Fruit fly (Drosophila melanogaster) whole organism, embryonic: ENCODE results near the gene ago.

Source experiments
- Atf-2 ChIP-seq: fragments of 200-800 bp; sonication (Bioruptor generic); optimal IDR thresholded peaks from 2 replicates; lab custom pipeline; 2016; ENCODE audit warnings: missing biosample characterization, missing genetic modification characterization
- Bdp1 ChIP-seq: fragments of 200-800 bp; sonication (Bioruptor generic); optimal IDR thresholded peaks from 3 replicates; lab custom pipeline; 2016; ENCODE audit warnings: missing biosample characterization, missing genetic modification characterization
- Bteb2 ChIP-seq: fragments of 200-800 bp; sonication (Bioruptor generic); optimal IDR thresholded peaks from 2 replicates; lab custom pipeline; 2016; ENCODE audit warnings: missing biosample characterization, missing genetic modification characterization
- C15 ChIP-seq: fragments of 200-800 bp; sonication (Bioruptor generic); IDR thresholded peaks from 3 replicates; pipeline ENCODE4 v1.3.6; 2022; ENCODE audit warnings: missing biosample characterization, missing genetic modification characterization
- CG15011 ChIP-seq: fragments of 200-800 bp; sonication (Bioruptor generic); optimal IDR thresholded peaks from 3 replicates; lab custom pipeline; 2018; ENCODE audit warnings: missing biosample characterization, mild to moderate bottlenecking, missing genetic modification characterization
- CG3281 ChIP-seq: fragments of 200-800 bp; sonication (Bioruptor generic); optimal IDR thresholded peaks from 3 replicates; lab custom pipeline; 2017; ENCODE audit warnings: missing biosample characterization, mild to moderate bottlenecking, missing genetic modification characterization
- CG3838 ChIP-seq: fragments of 200-800 bp; sonication (Bioruptor generic); optimal IDR thresholded peaks from 3 replicates; lab custom pipeline; 2016; ENCODE audit warnings: missing biosample characterization, missing genetic modification characterization
- CG7372 ChIP-seq: fragments of 200-800 bp; sonication (Bioruptor generic); IDR thresholded peaks from 2 replicates; pipeline ENCODE4 v1.3.6; 2022; ENCODE audit warnings: missing biosample characterization, missing genetic modification characterization
- CG7928 ChIP-seq: fragments of 200-800 bp; sonication (Bioruptor generic); optimal IDR thresholded peaks from 2 replicates; lab custom pipeline; 2017; ENCODE audit warnings: missing biosample characterization, mild to moderate bottlenecking, missing genetic modification characterization
- CG8924 ChIP-seq: fragments of 200-800 bp; optimal IDR thresholded peaks from 3 replicates; lab custom pipeline; 2019; ENCODE audit warnings: missing biosample characterization, mild to moderate bottlenecking, missing genetic modification characterization, moderate library complexity
- CG9437 ChIP-seq: fragments of 200-800 bp; sonication (Bioruptor generic); optimal IDR thresholded peaks from 2 replicates; lab custom pipeline; 2018; ENCODE audit warnings: missing biosample characterization, mild to moderate bottlenecking, missing genetic modification characterization
- CG9797 ChIP-seq: fragments of 200-800 bp; sonication (Bioruptor generic); optimal IDR thresholded peaks from 3 replicates; lab custom pipeline; 2018; ENCODE audit warnings: missing biosample characterization, mild to moderate bottlenecking, missing genetic modification characterization
- CrebB ChIP-seq: fragments of 200-800 bp; sonication (Bioruptor generic); optimal IDR thresholded peaks from 3 replicates; lab custom pipeline; 2018; ENCODE audit warnings: missing biosample characterization, mild to moderate bottlenecking, missing genetic modification characterization
- ERR ChIP-seq: fragments of 200-800 bp; sonication (Bioruptor generic); optimal IDR thresholded peaks from 2 replicates; lab custom pipeline; 2016; ENCODE audit warnings: missing biosample characterization, missing genetic modification characterization
- HLH3B ChIP-seq: fragments of 200-800 bp; sonication (Bioruptor generic); IDR thresholded peaks from 2 replicates; pipeline ENCODE4 v1.3.6; 2022; ENCODE audit warnings: missing biosample characterization, missing genetic modification characterization
- Hmx ChIP-seq: fragments of 200-800 bp; sonication (Bioruptor generic); optimal IDR thresholded peaks from 2 replicates; lab custom pipeline; 2016; ENCODE audit warnings: missing biosample characterization, missing genetic modification characterization
- Hr78 ChIP-seq, 2 experiments: fragments of 200-800 bp in 1 of 2; fragments of >200 bp in 1 of 2; sonication (Bioruptor generic) in 1 of 2; optimal IDR thresholded peaks; 2 replicates each; lab custom pipeline; 2017 to 2019; ENCODE audit warnings: missing biosample characterization in 2 of 2, missing genetic modification characterization in 2 of 2, mild to moderate bottlenecking in 1 of 2, moderate library complexity in 1 of 2
- MBD-R2 ChIP-seq: fragments of 200-800 bp; sonication (Bioruptor generic); IDR thresholded peaks from 2 replicates; pipeline ENCODE4 v1.3.6; 2022; ENCODE audit warnings: missing biosample characterization, missing genetic modification characterization
- MTF-1 ChIP-seq: fragments of 200-800 bp; sonication (Bioruptor generic); optimal IDR thresholded peaks from 2 replicates; lab custom pipeline; 2018; ENCODE audit warnings: missing biosample characterization, mild to moderate bottlenecking, missing genetic modification characterization, borderline replicate concordance
- Med ChIP-seq: fragments of 200-800 bp; sonication (Bioruptor generic); peaks from one replicate; lab custom pipeline; 2016; ENCODE audit warnings: missing biosample characterization, missing genetic modification characterization, mild to moderate bottlenecking, inconsistent platforms, moderate library complexity
- Mes4 ChIP-seq: fragments of 200-800 bp; sonication (Bioruptor generic); optimal IDR thresholded peaks from 2 replicates; lab custom pipeline; 2016; ENCODE audit warnings: missing biosample characterization, missing genetic modification characterization
- Mrtf ChIP-seq: fragments of 200-800 bp; sonication (Bioruptor generic); IDR thresholded peaks from 3 replicates; pipeline ENCODE4 v1.3.6; 2022; ENCODE audit warnings: missing biosample characterization, missing genetic modification characterization
- NFAT ChIP-seq: fragments of 200-800 bp; sonication (Bioruptor generic); IDR thresholded peaks from 2 replicates; pipeline ENCODE4 v1.3.6; 2022; ENCODE audit warnings: missing biosample characterization, missing genetic modification characterization
- Nf-YC ChIP-seq: fragments of 200-800 bp; optimal IDR thresholded peaks from 3 replicates; lab custom pipeline; 2019; ENCODE audit warnings: missing biosample characterization, mild to moderate bottlenecking, missing genetic modification characterization, moderate library complexity
- Opbp ChIP-seq: fragments of 200-800 bp; sonication (Bioruptor generic); IDR thresholded peaks from 3 replicates; pipeline ENCODE4 v1.3.6; 2022; ENCODE audit warnings: missing biosample characterization, missing genetic modification characterization; ENCODE audit not compliant: partially characterized antibody
- Six4 ChIP-seq: fragments of 200-800 bp; sonication (Bioruptor generic); optimal IDR thresholded peaks from 2 replicates; lab custom pipeline; 2016; ENCODE audit warnings: missing biosample characterization, missing genetic modification characterization
- Sox100B ChIP-seq: fragments of 200-800 bp; sonication (Bioruptor generic); optimal IDR thresholded peaks from 3 replicates; lab custom pipeline; 2018; ENCODE audit warnings: missing biosample characterization, mild to moderate bottlenecking, missing genetic modification characterization
- al ChIP-seq: fragments of 200-800 bp; sonication (Bioruptor generic); IDR thresholded peaks from 2 replicates; pipeline ENCODE4 v1.3.6; 2022; ENCODE audit warnings: missing biosample characterization, missing genetic modification characterization
- br ChIP-seq: fragments of >200 bp; optimal IDR thresholded peaks from 2 replicates; lab custom pipeline; 2017
- chinmo ChIP-seq: fragments of 200-800 bp; sonication (Bioruptor generic); IDR thresholded peaks from 4 replicates; pipeline ENCODE4 v1.3.6; 2022; ENCODE audit warnings: missing biosample characterization, missing genetic modification characterization; ENCODE audit not compliant: partially characterized antibody
- corto ChIP-seq: fragments of 200-800 bp; sonication (Bioruptor generic); optimal IDR thresholded peaks from 2 replicates; lab custom pipeline; 2016; ENCODE audit warnings: missing biosample characterization, mild to moderate bottlenecking, missing genetic modification characterization, moderate library complexity
- dati ChIP-seq: fragments of 200-800 bp; sonication (Bioruptor generic); IDR thresholded peaks from 2 replicates; pipeline ENCODE4 v1.3.6; 2022; ENCODE audit warnings: missing biosample characterization, missing genetic modification characterization
- disco-r ChIP-seq: fragments of 200-800 bp; sonication (Bioruptor generic); optimal IDR thresholded peaks from 2 replicates; lab custom pipeline; 2016; ENCODE audit warnings: missing biosample characterization, missing genetic modification characterization
- dysf ChIP-seq: fragments of 200-800 bp; sonication (Bioruptor generic); IDR thresholded peaks from 3 replicates; pipeline ENCODE4 v1.3.6; 2022; ENCODE audit warnings: missing biosample characterization, missing genetic modification characterization
- fd96Cb ChIP-seq: fragments of 200-800 bp; sonication (Bioruptor generic); optimal IDR thresholded peaks from 2 replicates; lab custom pipeline; 2018; ENCODE audit warnings: missing biosample characterization, mild to moderate bottlenecking, missing genetic modification characterization, moderate library complexity
- grn ChIP-seq: fragments of 200-800 bp; sonication (Bioruptor generic); optimal IDR thresholded peaks from 3 replicates; lab custom pipeline; 2017; ENCODE audit warnings: missing biosample characterization, missing genetic modification characterization
- gsb ChIP-seq: fragments of 200-800 bp; sonication (Bioruptor generic); IDR thresholded peaks from 2 replicates; pipeline ENCODE4 v1.3.6; 2022; ENCODE audit warnings: missing biosample characterization, missing genetic modification characterization
- hkb ChIP-seq, 2 experiments: fragments of 200-800 bp in 1 of 2; fragments of >200 bp in 1 of 2; sonication (Bioruptor generic) in 1 of 2; IDR thresholded peaks in 1 of 2; optimal IDR thresholded peaks in 1 of 2; 2 replicates each; pipeline versions ENCODE4 v1.3.6 to Lab custom; 2017 to 2022; ENCODE audit warnings: missing biosample characterization in 1 of 2, missing genetic modification characterization in 1 of 2
- ind ChIP-seq: fragments of 200-800 bp; sonication (Bioruptor generic); optimal IDR thresholded peaks from 3 replicates; lab custom pipeline; 2016; ENCODE audit warnings: missing biosample characterization, missing genetic modification characterization
- mld ChIP-seq: fragments of 200-800 bp; sonication (Bioruptor generic); IDR thresholded peaks from 3 replicates; pipeline ENCODE4 v1.3.6; 2022; ENCODE audit warnings: missing biosample characterization, missing genetic modification characterization; ENCODE audit not compliant: partially characterized antibody
- nerfin-1 ChIP-seq: fragments of 200-800 bp; sonication (Bioruptor generic); optimal IDR thresholded peaks from 3 replicates; lab custom pipeline; 2019; ENCODE audit warnings: missing biosample characterization, mild to moderate bottlenecking, missing genetic modification characterization, moderate library complexity
- org-1 ChIP-seq: fragments of 200-800 bp; sonication (Bioruptor generic); optimal IDR thresholded peaks from 2 replicates; lab custom pipeline; 2017; ENCODE audit warnings: missing biosample characterization, missing genetic modification characterization
- pb ChIP-seq: fragments of 200-800 bp; sonication (Bioruptor generic); optimal IDR thresholded peaks from 3 replicates; lab custom pipeline; 2016; ENCODE audit warnings: missing biosample characterization, missing genetic modification characterization
- pho ChIP-seq: fragments of 200-800 bp; sonication (Bioruptor generic); optimal IDR thresholded peaks from 2 replicates; lab custom pipeline; 2016; ENCODE audit warnings: missing biosample characterization, missing genetic modification characterization
- sob ChIP-seq: fragments of 200-800 bp; sonication (Bioruptor generic); IDR thresholded peaks from 2 replicates; pipeline ENCODE4 v1.3.6; 2022; ENCODE audit warnings: missing biosample characterization, missing genetic modification characterization
- stc ChIP-seq: fragments of 200-800 bp; sonication (Bioruptor generic); IDR thresholded peaks from 2 replicates; pipeline ENCODE4 v1.3.6; 2022; ENCODE audit warnings: missing biosample characterization, missing genetic modification characterization
- toy ChIP-seq: fragments of 200-800 bp; sonication (Bioruptor generic); IDR thresholded peaks from 2 replicates; pipeline ENCODE4 v1.3.6; 2022; ENCODE audit warnings: missing biosample characterization, missing genetic modification characterization
- ttk ChIP-seq: fragments of 200-800 bp; sonication (Bioruptor generic); IDR thresholded peaks from 2 replicates; pipeline ENCODE4 v2.1.2; 2022; ENCODE audit warnings: missing biosample characterization, missing genetic modification characterization
- zen2 ChIP-seq: fragments of 200-800 bp; sonication (Bioruptor generic); IDR thresholded peaks from 3 replicates; pipeline ENCODE4 v1.3.6; 2022; ENCODE audit warnings: missing biosample characterization, missing genetic modification characterization; ENCODE audit not compliant: partially characterized antibody
- zfh2 ChIP-seq: fragments of 200-800 bp; sonication (Bioruptor generic); optimal IDR thresholded peaks from 2 replicates; lab custom pipeline; 2016; ENCODE audit warnings: missing biosample characterization, missing genetic modification characterization

The ago gene

DNA sequence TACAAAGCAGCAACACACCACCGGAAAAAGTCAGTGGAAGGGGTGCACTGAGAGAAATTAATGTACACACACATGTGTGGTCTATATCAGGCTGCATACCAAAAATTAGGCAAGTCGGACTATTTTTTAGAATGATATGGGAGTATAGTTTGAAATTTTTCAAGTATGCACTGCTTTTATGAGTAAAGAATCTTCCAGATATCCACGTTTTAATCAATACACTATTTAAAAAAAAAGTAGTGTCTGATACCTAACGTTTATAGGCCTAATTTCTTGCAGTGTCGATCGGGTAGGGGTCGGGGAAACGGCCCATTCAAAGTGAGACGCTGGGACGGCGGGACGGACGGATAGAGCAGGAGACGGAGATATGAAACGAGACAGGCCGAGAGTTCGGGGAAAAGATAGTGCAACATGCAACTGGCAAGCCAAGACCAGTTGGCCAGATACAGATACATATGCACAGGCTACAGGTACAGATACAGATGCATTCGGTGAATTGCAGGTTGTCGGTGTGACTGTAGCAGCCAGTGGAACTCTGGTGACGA is 23.7 kb downstream of the ago start (continued):
- TF ChIP-seq mld (GFP tag; lab: Robert Waterston, UW) (no peak), sob (peak; percentile 80), chinmo (GFP tag; lab: Robert Waterston, UW) (no peak), grn (peak; percentile 49), CG15011 (GFP tag; lab: Kevin White, UChicago) (peak; percentile 82), Mes4 (GFP tag; lab: Kevin White, UChicago) (peak; percentile 95), ttk (peak; percentile 88), stc (GFP tag; lab: Robert Waterston, UW) (peak; percentile 90), zen2 (GFP tag; lab: Robert Waterston, UW) (no peak), Hmx (GFP tag; lab: Kevin White, UChicago) (peak; percentile 70), Atf-2 (GFP tag; lab: Kevin White, UChicago) (peak; percentile 93), org-1 (GFP tag; lab: Kevin White, UChicago) (peak; percentile 92), dati (GFP tag; lab: Robert Waterston, UW) (peak; percentile 43), Opbp (GFP tag; lab: Robert Waterston, UW) (no peak), ERR (GFP tag; lab: Kevin White, UChicago) (peak; percentile 80), nerfin-1 (tag; lab: Kevin White, UChicago) (peak; percentile 93), Mrtf (GFP tag; lab: Robert Waterston, UW) (peak; percentile 83), Sox100B (GFP tag; lab: Kevin White, UChicago) (peak; percentile 96), Med (GFP tag; lab: Kevin White, UChicago) (peak; percentile 97), al (GFP tag; lab: Robert Waterston, UW) (0 out of 2 replicates have a peak, but pooled peaks have one; percentile 15), Bteb2 (GFP tag; lab: Kevin White, UChicago) (peak; percentile 81), zfh2 (GFP tag; lab: Kevin White, UChicago) (no peak), MBD-R2 (GFP tag; lab: Robert Waterston, UW) (peak; percentile 27; the same call in 1 of the 2 replicates), CG3281 (peak; percentile 58), pho (GFP tag; lab: Kevin White, UChicago) (peak; percentile 57), NFAT (GFP tag; lab: Robert Waterston, UW) (no peak), disco-r (GFP tag; lab: Kevin White, UChicago) (peak; percentile 78), CG7928 (no peak), CrebB (peak; percentile 83), pb (GFP tag; lab: Kevin White, UChicago) (peak; percentile 92), toy (GFP tag; lab: Robert Waterston, UW) (no peak), dysf (GFP tag; lab: Robert Waterston, UW) (peak; percentile 90), fd96Cb (peak; percentile 97), C15 (no peak), ind (GFP tag; lab: Kevin White, UChicago) (peak; percentile 88), hkb (optimal IDR thresholded peaks at IDR 0.05; lab: Kevin White, UChicago) (no peak), hkb (GFP tag; IDR thresholded peaks at IDR 0.05; lab: Robert Waterston, UW) (peak; percentile 91), Six4 (GFP tag; lab: Kevin White, UChicago) (peak; percentile 94), gsb (GFP tag; lab: Robert Waterston, UW) (0 out of 2 replicates have a peak, but pooled peaks have one; percentile 36), CG3838 (GFP tag; lab: Kevin White, UChicago) (peak; percentile 72), br (no peak), corto (GFP tag; lab: Kevin White, UChicago) (no peak), MTF-1 (GFP tag; lab: Kevin White, UChicago) (peak; percentile 79), CG7372 (peak; percentile 79), CG8924 (peak; percentile 96), Nf-YC (peak; percentile 71), Bdp1 (peak; percentile 84), Hr78 (GFP tag; optimal IDR thresholded peaks at IDR 0.05; lab: Kevin White, UChicago) (peak in 1 of 2 experiments; percentile 88), CG9437 (GFP tag; lab: Kevin White, UChicago) (peak; percentile 86), CG9797 (GFP tag; lab: Kevin White, UChicago) (peak; percentile 42), HLH3B (GFP tag; lab: Robert Waterston, UW) (peak; percentile 85)
